Fruit fly (Drosophila melanogaster): Measurements from ENCODE around the gene CG9919.

DNA sequence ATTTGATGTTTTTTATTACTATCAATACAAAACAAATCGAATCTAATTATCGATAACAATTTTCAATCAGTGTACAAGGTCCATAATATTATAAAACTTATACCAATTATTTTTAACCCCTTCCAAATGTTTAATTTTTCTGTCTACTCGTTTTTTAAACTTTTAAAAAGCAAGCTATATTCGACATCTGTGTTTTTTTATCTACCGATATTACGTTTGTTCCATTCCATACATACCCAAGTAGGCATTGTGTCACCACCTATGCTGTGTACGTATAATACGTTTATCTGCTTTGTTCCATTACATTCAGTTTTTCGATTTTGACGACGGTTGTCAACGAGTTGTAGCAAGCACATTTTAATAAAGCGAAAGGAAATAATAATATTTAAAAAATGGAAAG, 30.7 kb upstream of the CG9919 start, which contains the start of gene nonA:
- TF ChIP-seq usp (GFP tag; optimal IDR thresholded peaks at IDR 0.05) (no peak), psq (optimal IDR thresholded peaks at IDR 0.05) (no peak), CG8478 (optimal IDR thresholded peaks at IDR 0.05) (no peak), pan (optimal IDR thresholded peaks at IDR 0.05) (no peak)

All from whole organism.